Fruit fly (Drosophila melanogaster) whole organism, embryonic: Measurements from ENCODE around the gene CG5521.

ENCODE experiments used
- Asciz ChIP-seq: fragments of 200-800 bp; sonication (Bioruptor generic); optimal IDR thresholded peaks from 2 replicates; lab custom pipeline; 2017; ENCODE audit warnings: missing biosample characterization, mild to moderate bottlenecking, missing genetic modification characterization, missing genetic modification reagents
- Atf6 ChIP-seq: fragments of 200-800 bp; sonication (Bioruptor generic); IDR thresholded peaks from 2 replicates; pipeline ENCODE4 v1.3.6; 2022; ENCODE audit warnings: missing biosample characterization, missing genetic modification characterization
- Bdp1 ChIP-seq: fragments of 200-800 bp; sonication (Bioruptor generic); optimal IDR thresholded peaks from 3 replicates; lab custom pipeline; 2016; ENCODE audit warnings: missing biosample characterization, missing genetic modification characterization
- C15 ChIP-seq: fragments of 200-800 bp; sonication (Bioruptor generic); IDR thresholded peaks from 3 replicates; pipeline ENCODE4 v1.3.6; 2022; ENCODE audit warnings: missing biosample characterization, missing genetic modification characterization
- CG11093 ChIP-seq: fragments of 200-800 bp; sonication (Bioruptor generic); IDR thresholded peaks from 3 replicates; pipeline ENCODE4 v1.3.6; 2022; ENCODE audit warnings: missing biosample characterization, missing genetic modification characterization
- CG12104 ChIP-seq: fragments of 200-800 bp; sonication (Bioruptor generic); optimal IDR thresholded peaks from 3 replicates; lab custom pipeline; 2016; ENCODE audit warnings: missing biosample characterization, missing genetic modification characterization
- CG12391 ChIP-seq: fragments of 200-800 bp; sonication (Bioruptor generic); optimal IDR thresholded peaks from 3 replicates; lab custom pipeline; 2018; ENCODE audit warnings: missing biosample characterization, mild to moderate bottlenecking, missing genetic modification characterization, moderate library complexity
- CG13624 ChIP-seq: fragments of 200-800 bp; sonication (Bioruptor generic); optimal IDR thresholded peaks from 2 replicates; lab custom pipeline; 2016; ENCODE audit warnings: missing biosample characterization, missing genetic modification characterization
- CG14441 ChIP-seq: fragments of 200-800 bp; sonication (Bioruptor generic); IDR thresholded peaks from 2 replicates; pipeline ENCODE4 v1.3.6; 2022; ENCODE audit warnings: missing biosample characterization, missing genetic modification characterization
- CG14667 ChIP-seq: fragments of 200-800 bp; sonication (Bioruptor generic); IDR thresholded peaks from 2 replicates; pipeline ENCODE4 v1.3.6; 2022; ENCODE audit warnings: missing biosample characterization, missing genetic modification characterization
- CG16813 ChIP-seq: fragments of 200-800 bp; sonication (Bioruptor generic); IDR thresholded peaks from 3 replicates; pipeline ENCODE4 v1.3.6; 2022; ENCODE audit warnings: missing biosample characterization, missing genetic modification characterization; ENCODE audit not compliant: partially characterized antibody
- CG17328 ChIP-seq: fragments of 200-800 bp; sonication (Bioruptor generic); IDR thresholded peaks from 2 replicates; pipeline ENCODE4 v1.3.6; 2022; ENCODE audit warnings: missing biosample characterization, missing genetic modification characterization
- CG17912 ChIP-seq: fragments of 200-800 bp; sonication (Bioruptor generic); optimal IDR thresholded peaks from 2 replicates; lab custom pipeline; 2018; ENCODE audit warnings: missing biosample characterization, mild to moderate bottlenecking, missing genetic modification characterization
- CG18476 ChIP-seq: fragments of 200-800 bp; sonication (Bioruptor generic); optimal IDR thresholded peaks from 2 replicates; lab custom pipeline; 2016; ENCODE audit warnings: missing biosample characterization, mild to moderate bottlenecking, missing genetic modification characterization
- CG31224 ChIP-seq: fragments of 200-800 bp; sonication (Bioruptor generic); IDR thresholded peaks from 2 replicates; pipeline ENCODE4 v1.3.6; 2022; ENCODE audit warnings: missing biosample characterization, missing genetic modification characterization
- CG34376 ChIP-seq: fragments of 200-800 bp; sonication (Bioruptor generic); optimal IDR thresholded peaks from 2 replicates; lab custom pipeline; 2018; ENCODE audit warnings: missing biosample characterization, mild to moderate bottlenecking, missing genetic modification characterization
- CG5180 ChIP-seq: fragments of 200-800 bp; sonication (Bioruptor generic); optimal IDR thresholded peaks from 3 replicates; lab custom pipeline; 2017; ENCODE audit warnings: missing biosample characterization, missing genetic modification characterization, mild to moderate bottlenecking, moderate library complexity, missing genetic modification reagents
- CTCF ChIP-seq: fragments of 200-800 bp; sonication (Bioruptor generic); optimal IDR thresholded peaks from 2 replicates; lab custom pipeline; 2017; ENCODE audit warnings: missing biosample characterization, mild to moderate bottlenecking, missing genetic modification characterization, moderate library complexity
- CoRest ChIP-seq: fragments of 200-800 bp; sonication (Bioruptor generic); optimal IDR thresholded peaks from 3 replicates; lab custom pipeline; 2018; ENCODE audit warnings: missing biosample characterization, mild to moderate bottlenecking, missing genetic modification characterization, moderate library complexity
- D ChIP-seq, 2 experiments: fragments of 200-800 bp in 1 of 2; fragments of >200 bp in 1 of 2; sonication (Bioruptor generic) in 1 of 2; optimal IDR thresholded peaks; 2 replicates in 1 of 2; 3 replicates in 1 of 2; lab custom pipeline; 2017; ENCODE audit warnings: mild to moderate bottlenecking in 1 of 2, missing biosample characterization in 1 of 2, missing genetic modification characterization in 1 of 2, missing genetic modification reagents in 1 of 2
- D19B ChIP-seq: fragments of 200-800 bp; sonication (Bioruptor generic); optimal IDR thresholded peaks from 2 replicates; lab custom pipeline; 2017; ENCODE audit warnings: missing biosample characterization, mild to moderate bottlenecking, missing genetic modification characterization
- Dip3 ChIP-seq: fragments of 200-800 bp; sonication (Bioruptor generic); optimal IDR thresholded peaks from 3 replicates; lab custom pipeline; 2016; ENCODE audit warnings: missing biosample characterization, missing genetic modification characterization
- Doc2 ChIP-seq: fragments of 200-800 bp; sonication (Bioruptor generic); IDR thresholded peaks from 2 replicates; pipeline ENCODE4 v1.3.6; 2022; ENCODE audit warnings: missing biosample characterization, missing genetic modification characterization
- H15 ChIP-seq: fragments of 200-800 bp; sonication (Bioruptor generic); IDR thresholded peaks from 3 replicates; pipeline ENCODE4 v1.3.6; 2022; ENCODE audit warnings: missing biosample characterization, missing genetic modification characterization
- Hr78 ChIP-seq, 2 experiments: fragments of 200-800 bp in 1 of 2; fragments of >200 bp in 1 of 2; sonication (Bioruptor generic) in 1 of 2; optimal IDR thresholded peaks; 2 replicates each; lab custom pipeline; 2017 to 2019; ENCODE audit warnings: missing biosample characterization in 2 of 2, missing genetic modification characterization in 2 of 2, mild to moderate bottlenecking in 1 of 2, moderate library complexity in 1 of 2
- Hsf ChIP-seq: fragments of 200-800 bp; sonication (Bioruptor generic); optimal IDR thresholded peaks from 3 replicates; lab custom pipeline; 2016; ENCODE audit warnings: missing biosample characterization, missing genetic modification characterization
- MBD-R2 ChIP-seq: fragments of 200-800 bp; sonication (Bioruptor generic); IDR thresholded peaks from 2 replicates; pipeline ENCODE4 v1.3.6; 2022; ENCODE audit warnings: missing biosample characterization, missing genetic modification characterization
- Max ChIP-seq: fragments of 200-800 bp; sonication (Bioruptor generic); optimal IDR thresholded peaks from 2 replicates; lab custom pipeline; 2016; ENCODE audit warnings: missing biosample characterization, mild to moderate bottlenecking, missing genetic modification characterization
- Meics ChIP-seq: fragments of 200-800 bp; sonication (Bioruptor generic); optimal IDR thresholded peaks from 2 replicates; lab custom pipeline; 2017; ENCODE audit warnings: missing biosample characterization, mild to moderate bottlenecking, missing genetic modification characterization
- Opbp ChIP-seq: fragments of 200-800 bp; sonication (Bioruptor generic); IDR thresholded peaks from 3 replicates; pipeline ENCODE4 v1.3.6; 2022; ENCODE audit warnings: missing biosample characterization, missing genetic modification characterization; ENCODE audit not compliant: partially characterized antibody
- Pdp1 ChIP-seq, 2 experiments: fragments of 200-800 bp; sonication (Bioruptor generic); optimal IDR thresholded peaks; 3 replicates each; lab custom pipeline; 2016; ENCODE audit warnings: missing biosample characterization in 2 of 2, missing genetic modification characterization in 2 of 2, mild to moderate bottlenecking in 1 of 2, moderate library complexity in 1 of 2
- Six4 ChIP-seq: fragments of 200-800 bp; sonication (Bioruptor generic); optimal IDR thresholded peaks from 2 replicates; lab custom pipeline; 2016; ENCODE audit warnings: missing biosample characterization, missing genetic modification characterization
- abd-A ChIP-seq: fragments of 200-800 bp; sonication (Bioruptor generic); optimal IDR thresholded peaks from 3 replicates; lab custom pipeline; 2019; ENCODE audit warnings: missing biosample characterization, mild to moderate bottlenecking, missing genetic modification characterization, moderate library complexity
- ac ChIP-seq: fragments of 200-800 bp; sonication (Bioruptor generic); optimal IDR thresholded peaks from 3 replicates; lab custom pipeline; 2017; ENCODE audit warnings: missing biosample characterization, mild to moderate bottlenecking, missing genetic modification characterization
- ato ChIP-seq: fragments of 200-800 bp; sonication (Bioruptor generic); IDR thresholded peaks from 2 replicates; pipeline ENCODE4 v1.3.6; 2022; ENCODE audit warnings: missing biosample characterization, missing genetic modification characterization; ENCODE audit not compliant: partially characterized antibody
- bowl ChIP-seq: fragments of 200-800 bp; sonication (Bioruptor generic); IDR thresholded peaks from 2 replicates; pipeline ENCODE4 v1.3.6; 2022; ENCODE audit warnings: missing biosample characterization, missing genetic modification characterization
- cato ChIP-seq: fragments of 200-800 bp; sonication (Bioruptor generic); optimal IDR thresholded peaks from 2 replicates; lab custom pipeline; 2016; ENCODE audit warnings: missing biosample characterization, missing genetic modification characterization, borderline replicate concordance
- corto ChIP-seq: fragments of 200-800 bp; sonication (Bioruptor generic); optimal IDR thresholded peaks from 2 replicates; lab custom pipeline; 2016; ENCODE audit warnings: missing biosample characterization, mild to moderate bottlenecking, missing genetic modification characterization, moderate library complexity
- dan ChIP-seq: fragments of 200-800 bp; sonication (Bioruptor generic); IDR thresholded peaks from 2 replicates; pipeline ENCODE4 v1.3.6; 2022; ENCODE audit warnings: missing biosample characterization, missing genetic modification characterization
- eve ChIP-seq, 2 experiments: fragments of >200 bp; optimal IDR thresholded peaks; 2 replicates each; lab custom pipeline; 2017; ENCODE audit warnings: missing biosample characterization in 2 of 2, missing genetic modification characterization in 2 of 2
- ham ChIP-seq: fragments of 200-800 bp; sonication (Bioruptor generic); IDR thresholded peaks from 2 replicates; pipeline ENCODE4 v1.3.6; 2022; ENCODE audit warnings: missing biosample characterization, missing genetic modification characterization
- kah ChIP-seq: fragments of 200-800 bp; sonication (Bioruptor generic); optimal IDR thresholded peaks from 2 replicates; lab custom pipeline; 2018; ENCODE audit warnings: missing biosample characterization, mild to moderate bottlenecking, missing genetic modification characterization
- lmd ChIP-seq: fragments of 200-800 bp; sonication (Bioruptor generic); IDR thresholded peaks from 2 replicates; pipeline ENCODE4 v1.3.6; 2022; ENCODE audit warnings: missing biosample characterization, missing genetic modification characterization
- nerfin-1 ChIP-seq: fragments of 200-800 bp; sonication (Bioruptor generic); optimal IDR thresholded peaks from 3 replicates; lab custom pipeline; 2019; ENCODE audit warnings: missing biosample characterization, mild to moderate bottlenecking, missing genetic modification characterization, moderate library complexity
- row ChIP-seq: fragments of 200-800 bp; sonication (Bioruptor generic); IDR thresholded peaks from 3 replicates; pipeline ENCODE4 v1.3.6; 2022; ENCODE audit warnings: missing biosample characterization, missing genetic modification characterization
- seq ChIP-seq: fragments of 200-800 bp; sonication (Bioruptor generic); IDR thresholded peaks from 2 replicates; pipeline ENCODE4 v1.3.6; 2022; ENCODE audit warnings: missing biosample characterization, missing genetic modification characterization
- sima ChIP-seq: fragments of 200-800 bp; sonication (Bioruptor generic); optimal IDR thresholded peaks from 2 replicates; lab custom pipeline; 2016; ENCODE audit warnings: missing biosample characterization, missing genetic modification characterization
- sr ChIP-seq: fragments of 200-800 bp; sonication (Bioruptor generic); IDR thresholded peaks from 3 replicates; pipeline ENCODE4 v1.3.6; 2022; ENCODE audit warnings: missing biosample characterization, missing genetic modification characterization
- tgo ChIP-seq: fragments of 200-800 bp; sonication (Bioruptor generic); IDR thresholded peaks from 3 replicates; pipeline ENCODE4 v1.3.6; 2022; ENCODE audit warnings: missing biosample characterization, missing genetic modification characterization
- yki ChIP-seq: fragments of >200 bp; optimal IDR thresholded peaks from 3 replicates; lab custom pipeline; 2018
- zf30C ChIP-seq: fragments of 200-800 bp; sonication (Bioruptor generic); optimal IDR thresholded peaks from 3 replicates; lab custom pipeline; 2018; ENCODE audit warnings: missing biosample characterization, mild to moderate bottlenecking, missing genetic modification characterization

The CG5521 gene

dm6 chr3R:26989802-26990509 lies 23.2 kb downstream of the CG5521 start, which contains the start of gene CG31076 (continued):
- no peak for TF ChIP-seq H15
- TF ChIP-seq lmd (GFP tag; lab: Robert Waterston, UW), result no peak
- TF ChIP-seq tgo (GFP tag; lab: Robert Waterston, UW), result peak; percentile 46; the same call in 2 of the 3 replicates
- peak; percentile 30 for TF ChIP-seq Max (GFP tag; lab: Kevin White, UChicago)
- no peak for TF ChIP-seq eve (GFP tag; optimal IDR thresholded peaks at IDR 0.05; lab: Kevin White, UChicago)
- TF ChIP-seq seq (GFP tag; lab: Robert Waterston, UW), result no peak
- peak; percentile 14 for TF ChIP-seq Asciz
- TF ChIP-seq cato (GFP tag; lab: Kevin White, UChicago), result no peak
- TF ChIP-seq ato (GFP tag; lab: Robert Waterston, UW), result no peak
- no peak for TF ChIP-seq nerfin-1 (tag; lab: Kevin White, UChicago)
- TF ChIP-seq ham (GFP tag; lab: Robert Waterston, UW), result no peak
- TF ChIP-seq dan, result no peak
- TF ChIP-seq CG34376 (GFP tag; lab: Kevin White, UChicago), result peak; percentile 9
- TF ChIP-seq CG5180 (GFP tag; lab: Kevin White, UChicago), result peak; percentile 28
- no peak for TF ChIP-seq CG13624 (GFP tag; lab: Kevin White, UChicago)
- TF ChIP-seq CG17912, result no peak
- TF ChIP-seq Pdp1 (GFP tag; optimal IDR thresholded peaks at IDR 0.05; lab: Kevin White, UChicago), result no peak
- peak; percentile 82; the same call in 2 of the 3 replicates for TF ChIP-seq row (GFP tag; lab: Robert Waterston, UW)
- TF ChIP-seq Opbp (GFP tag; lab: Robert Waterston, UW), result no peak
- no peak for TF ChIP-seq bowl (GFP tag; lab: Robert Waterston, UW)
- TF ChIP-seq Six4 (GFP tag; lab: Kevin White, UChicago), result no peak
- peak; percentile 92 for TF ChIP-seq CTCF (GFP tag; lab: Kevin White, UChicago)
- no peak for TF ChIP-seq C15
- no peak for TF ChIP-seq sr (GFP tag; lab: Robert Waterston, UW)
- peak; percentile 39 for TF ChIP-seq corto (GFP tag; lab: Kevin White, UChicago)
- no peak for TF ChIP-seq Bdp1 (GFP tag; lab: Kevin White, UChicago)
- no peak for TF ChIP-seq Atf6
- peak; percentile 19; the same call in 1 of the 2 replicates for TF ChIP-seq CG14667 (GFP tag; lab: Robert Waterston, UW)
- no peak for TF ChIP-seq kah
- no peak for TF ChIP-seq abd-A (tag; lab: Kevin White, UChicago)
- no peak for TF ChIP-seq sima (GFP tag; lab: Kevin White, UChicago)
- TF ChIP-seq CG14441 (GFP tag; lab: Robert Waterston, UW), result no peak
- peak; percentile 92 for TF ChIP-seq D19B (GFP tag; lab: Kevin White, UChicago)
- TF ChIP-seq Doc2, result no peak
- no peak for TF ChIP-seq Hsf (GFP tag; lab: Kevin White, UChicago)
- TF ChIP-seq Dip3 (GFP tag; lab: Kevin White, UChicago), result no peak
- TF ChIP-seq CG11093, result no peak
- TF ChIP-seq MBD-R2 (GFP tag; lab: Robert Waterston, UW), result no peak
- TF ChIP-seq ac (GFP tag; lab: Kevin White, UChicago), result no peak
- TF ChIP-seq D (optimal IDR thresholded peaks at IDR 0.05; lab: Kevin White, UChicago), result no peak
- TF ChIP-seq D (GFP tag; optimal IDR thresholded peaks at IDR 0.05; lab: Kevin White, UChicago), result no peak
- TF ChIP-seq CG17328 (GFP tag; lab: Robert Waterston, UW), result no peak
- no peak for TF ChIP-seq CG31224
- TF ChIP-seq CG16813 (GFP tag; lab: Robert Waterston, UW), result no peak
- TF ChIP-seq CG12104 (GFP tag; lab: Kevin White, UChicago), result no peak
- TF ChIP-seq CG12391 (tag; lab: Kevin White, UChicago), result no peak
- no peak for TF ChIP-seq yki (lab: Kevin White, UChicago)
- TF ChIP-seq CoRest (tag; lab: Kevin White, UChicago), result peak; percentile 35
- TF ChIP-seq zf30C (GFP tag; lab: Kevin White, UChicago), result no peak
- TF ChIP-seq Meics (GFP tag; lab: Kevin White, UChicago), result peak; percentile 18
- TF ChIP-seq CG18476 (GFP tag; lab: Kevin White, UChicago), result peak; percentile 10
- no peak for TF ChIP-seq Hr78 (GFP tag; optimal IDR thresholded peaks at IDR 0.05; lab: Kevin White, UChicago)
